Worm (Caenorhabditis elegans): ENCODE data around the gene F21A3.3.

F21A3.3 gene

DNA sequence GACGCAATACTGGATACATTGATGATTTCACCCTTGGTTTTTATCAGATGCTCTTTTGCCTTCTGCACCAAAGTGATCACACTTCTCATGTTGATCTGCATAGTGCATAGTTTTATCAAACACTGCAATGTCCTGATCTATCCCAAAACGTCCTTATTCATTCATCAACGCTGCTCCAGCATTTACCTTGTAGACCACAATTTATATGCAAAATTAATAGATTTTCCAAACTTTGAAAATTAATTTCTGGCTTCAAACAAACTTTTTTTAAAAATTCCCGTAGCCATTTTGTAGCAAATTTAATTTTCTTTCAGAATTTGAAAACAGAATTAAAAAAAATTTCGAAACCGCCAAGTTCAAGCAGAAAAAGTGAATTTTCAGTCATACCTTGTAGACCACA, 33.0 kb upstream of the F21A3.3 start, which contains the start of gene C06B8.3:
Gene C06B8.3 (minus strand): TSS at position 101 of the 400 bp plus-strand sequence.
- no peak for TF ChIP-seq pha-4 (tag; optimal IDR thresholded peaks at IDR 0.05)
- TF ChIP-seq nhr-77 (tag; optimal IDR thresholded peaks at IDR 0.05): no peak
- no peak for TF ChIP-seq lsy-12 (tag; optimal IDR thresholded peaks at IDR 0.05)
- TF ChIP-seq aly-2 (tag; optimal IDR thresholded peaks at IDR 0.05): no peak
- TF ChIP-seq ceh-9 (tag; optimal IDR thresholded peaks at IDR 0.05): no peak
- TF ChIP-seq ceh-82 (tag; optimal IDR thresholded peaks at IDR 0.05): no peak
- no peak for TF ChIP-seq tbx-2 (tag; optimal IDR thresholded peaks at IDR 0.05)
- TF ChIP-seq fos-1 (tag; optimal IDR thresholded peaks at IDR 0.05): no peak
- no peak for TF ChIP-seq nhr-11 (tag; optimal IDR thresholded peaks at IDR 0.05)
- TF ChIP-seq ceh-16 (tag; optimal IDR thresholded peaks at IDR 0.05): no peak
- TF ChIP-seq nhr-43 (tag; optimal IDR thresholded peaks at IDR 0.05; ENCODE audit: poor library complexity, severe bottlenecking): no peak
- TF ChIP-seq unc-62 (GFP tag; optimal IDR thresholded peaks at IDR 0.05): no peak
- no peak for TF ChIP-seq pqm-1 (tag; optimal IDR thresholded peaks at IDR 0.05)
- TF ChIP-seq unc-39 (tag; optimal IDR thresholded peaks at IDR 0.05): no peak

- TF ChIP-seq zag-1 (tag; optimal IDR thresholded peaks at IDR 0.05) (no peak), sea-2 (GFP tag; optimal IDR thresholded peaks at IDR 0.05) (no peak)
Observed at ce11 chrV:15487764-15488163, 29.7 kb upstream of the F21A3.3 start, which contains the start of gene srw-21. Gene srw-21, plus strand, starts transcription at chrV:15488064.

DNA sequence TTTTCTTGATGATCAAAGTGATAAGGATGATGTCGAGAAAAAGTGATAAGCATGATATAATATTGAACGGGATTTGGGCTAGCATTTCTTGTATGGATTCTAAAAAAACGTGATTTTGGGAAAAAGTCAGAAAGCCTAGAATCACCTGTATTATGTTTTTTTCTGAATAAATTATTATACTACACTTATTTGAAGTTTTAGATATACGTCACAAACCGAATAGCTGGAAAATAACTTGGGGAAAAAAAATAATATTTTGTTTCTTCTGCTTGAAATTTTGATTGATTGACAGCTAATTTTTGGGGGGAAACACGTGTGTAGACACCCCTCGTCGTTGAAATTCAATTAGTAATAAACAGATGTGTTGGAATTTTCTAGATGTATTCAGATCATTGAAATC, 25.0 kb upstream of the F21A3.3 start, which contains the start of gene str-264:
Gene str-264 (minus strand): TSS at position 101 of the 400 bp plus-strand sequence.
- TF ChIP-seq mdl-1 (tag; optimal IDR thresholded peaks at IDR 0.05) (no peak), ceh-82 (tag; optimal IDR thresholded peaks at IDR 0.05) (no peak)

DNA sequence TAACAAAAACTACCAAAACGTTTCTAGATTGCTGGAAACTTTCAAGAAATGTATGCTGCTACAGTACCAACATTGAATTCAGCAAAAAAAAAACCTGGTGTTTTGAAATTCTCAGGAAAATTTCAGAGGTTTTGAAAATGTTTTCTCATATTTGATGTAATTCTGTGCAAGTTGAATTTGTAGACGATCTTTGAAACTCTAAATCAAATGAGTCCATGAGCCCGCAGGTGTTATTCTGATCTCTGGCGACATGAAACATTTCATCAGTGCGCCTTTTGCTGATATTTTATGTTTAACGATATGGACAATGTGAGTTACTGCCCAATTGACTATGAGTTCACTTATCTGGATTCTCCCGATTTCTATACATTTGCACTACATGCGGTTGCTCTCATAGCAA, 23.8 kb upstream of the F21A3.3 start, which contains the start of gene srh-218:
Gene srh-218 (plus strand): TSS at position 301 of the 400 bp plus-strand sequence.
- no peak for TF ChIP-seq unc-62 (GFP tag; optimal IDR thresholded peaks at IDR 0.05)
- TF ChIP-seq nhr-28 (tag; optimal IDR thresholded peaks at IDR 0.05): no peak

DNA sequence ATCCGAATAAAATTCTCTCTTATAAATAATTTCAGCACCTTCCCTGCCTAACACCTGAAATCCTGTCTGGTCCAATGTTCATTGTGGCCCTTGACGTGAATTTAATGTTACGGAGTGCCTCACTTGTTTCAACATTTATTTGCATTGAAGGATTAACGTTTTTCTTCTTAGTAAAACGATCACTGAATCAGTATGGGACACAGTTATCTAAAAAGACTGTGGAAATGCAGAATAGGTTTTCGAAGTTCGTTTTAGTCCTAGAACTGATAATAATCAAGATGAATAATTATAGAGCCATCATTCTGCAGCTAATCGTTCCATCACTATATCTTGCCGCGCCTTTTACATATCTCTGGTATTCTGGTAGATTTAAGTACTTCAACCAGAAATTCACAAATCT, 22.3 kb upstream of the F21A3.3 start, which contains the start of gene srh-219:
Gene srh-219 (plus strand): TSS at position 301 of the 400 bp plus-strand sequence.
- TF ChIP-seq aly-2 (tag; optimal IDR thresholded peaks at IDR 0.05): no peak
- no peak for TF ChIP-seq nhr-237 (tag; optimal IDR thresholded peaks at IDR 0.05)
- TF ChIP-seq nhr-11 (tag; optimal IDR thresholded peaks at IDR 0.05): no peak
- TF ChIP-seq snpc-4 (tag; optimal IDR thresholded peaks at IDR 0.05): no peak
- no peak for TF ChIP-seq nhr-67 (tag; optimal IDR thresholded peaks at IDR 0.05)
- TF ChIP-seq ztf-11 (tag; optimal IDR thresholded peaks at IDR 0.05): no peak
- no peak for TF ChIP-seq zag-1 (tag; optimal IDR thresholded peaks at IDR 0.05)
- TF ChIP-seq fkh-2 (tag; optimal IDR thresholded peaks at IDR 0.05): no peak
- TF ChIP-seq ceh-16 (tag; optimal IDR thresholded peaks at IDR 0.05): no peak
- no peak for TF ChIP-seq elt-1 (tag; optimal IDR thresholded peaks at IDR 0.05)
- TF ChIP-seq nhr-43 (tag; optimal IDR thresholded peaks at IDR 0.05; ENCODE audit: poor library complexity, severe bottlenecking): no peak
- no peak for TF ChIP-seq unc-62 (GFP tag; optimal IDR thresholded peaks at IDR 0.05)
- TF ChIP-seq sea-2 (GFP tag; optimal IDR thresholded peaks at IDR 0.05): no peak
- no peak for TF ChIP-seq pha-4 (tag; optimal IDR thresholded peaks at IDR 0.05)
- no peak for TF ChIP-seq nhr-25 (tag; optimal IDR thresholded peaks at IDR 0.05)
- TF ChIP-seq ceh-82 (tag; optimal IDR thresholded peaks at IDR 0.05): no peak
- no peak for TF ChIP-seq mml-1 (tag; optimal IDR thresholded peaks at IDR 0.05)
- no peak for TF ChIP-seq ceh-9 (tag; optimal IDR thresholded peaks at IDR 0.05)
- TF ChIP-seq unc-39 (tag; optimal IDR thresholded peaks at IDR 0.05): no peak

DNA sequence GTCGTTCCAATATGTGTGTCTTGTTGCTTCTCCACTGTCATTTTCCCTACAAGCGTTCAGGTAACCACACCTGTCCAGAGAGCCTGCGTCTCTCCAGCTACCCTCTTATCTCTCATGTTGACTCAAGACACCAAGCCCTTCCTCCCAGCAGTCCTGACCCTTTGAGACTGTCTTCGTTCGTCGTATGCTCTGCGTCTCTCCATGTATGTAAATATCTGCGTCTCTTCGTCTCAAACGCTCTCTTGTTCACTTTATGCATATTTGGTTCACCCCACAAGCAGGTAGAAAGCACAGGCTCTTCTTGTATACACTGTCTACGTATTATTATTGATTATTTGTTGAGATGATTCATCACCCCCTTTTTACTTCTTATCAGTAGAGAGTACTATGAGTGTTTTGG, 19.8 kb upstream of the F21A3.3 start:
- TF ChIP-seq jun-1 (tag; optimal IDR thresholded peaks at IDR 0.05): peak; percentile 84
- TF ChIP-seq ceh-28 (tag; optimal IDR thresholded peaks at IDR 0.05): peak; percentile 72
- TF ChIP-seq elt-3 (tag; optimal IDR thresholded peaks at IDR 0.05): no peak
- peak; percentile 94 for TF ChIP-seq elt-2 (tag; optimal IDR thresholded peaks at IDR 0.05)
- TF ChIP-seq lsy-12 (tag; optimal IDR thresholded peaks at IDR 0.05): peak; percentile 20
- TF ChIP-seq lin-15B (tag; optimal IDR thresholded peaks at IDR 0.05): no peak
- peak; percentile 99 for TF ChIP-seq pha-4 (tag; optimal IDR thresholded peaks at IDR 0.05)
- TF ChIP-seq aly-2 (tag; optimal IDR thresholded peaks at IDR 0.05): no peak
- no peak for TF ChIP-seq skn-1 (tag; optimal IDR thresholded peaks at IDR 0.05)
- peak; percentile 95 for TF ChIP-seq pqm-1 (tag; optimal IDR thresholded peaks at IDR 0.05)

Data from whole organism, L3 larva.